Fruit fly (Drosophila melanogaster): Measurements from ENCODE around the gene Rrp6.

Gene Rrp6

dm6 chr3R:14901408-14902352, 15.6 kb upstream of the Rrp6 start, which contains the start of gene RpS5b:
Gene RpS5b, minus strand, starts transcription at chr3R:14901563.
- TF ChIP-seq Snoo (tag; optimal IDR thresholded peaks at IDR 0.05) (peak; percentile 7), EcR (GFP tag; optimal IDR thresholded peaks at IDR 0.05) (no peak)

DNA sequence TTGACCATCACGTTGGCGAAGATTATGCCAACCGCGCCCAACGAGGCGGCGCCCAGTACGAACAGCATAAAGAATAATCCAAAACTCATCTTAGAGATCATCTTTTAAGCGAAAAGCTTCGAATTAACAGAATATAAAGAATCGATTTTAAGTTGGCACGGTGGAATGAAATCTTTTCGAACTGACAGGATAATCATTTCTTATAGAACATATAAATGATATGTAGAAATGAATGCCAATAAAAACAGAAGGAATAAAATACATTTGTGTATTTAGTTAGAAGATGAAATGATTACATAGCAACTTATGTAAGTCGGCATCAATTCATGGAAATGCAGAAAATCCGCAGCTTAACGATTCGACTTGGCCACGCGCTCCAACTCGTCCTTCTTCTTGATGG, 14.1 kb upstream of the Rrp6 start, which contains the start of gene VhaPPA1-2:
TSS of gene VhaPPA1-2 (minus strand) at position 101 of the 400 bp plus-strand sequence.
- TF ChIP-seq CG4496 (GFP tag; IDR thresholded peaks at IDR 0.05) (no peak), CG8301 (tag; optimal IDR thresholded peaks at IDR 0.05) (no peak), CG12605 (GFP tag; IDR thresholded peaks at IDR 0.05) (no peak), Ets98B (GFP tag; IDR thresholded peaks at IDR 0.05) (no peak), CG17806 (tag; optimal IDR thresholded peaks at IDR 0.05) (no peak), CG15710 (tag; optimal IDR thresholded peaks at IDR 0.05) (no peak), EcR (GFP tag; optimal IDR thresholded peaks at IDR 0.05) (no peak), CG10348 (GFP tag; IDR thresholded peaks at IDR 0.05) (no peak), CG13204 (GFP tag; optimal IDR thresholded peaks at IDR 0.05) (no peak)

DNA sequence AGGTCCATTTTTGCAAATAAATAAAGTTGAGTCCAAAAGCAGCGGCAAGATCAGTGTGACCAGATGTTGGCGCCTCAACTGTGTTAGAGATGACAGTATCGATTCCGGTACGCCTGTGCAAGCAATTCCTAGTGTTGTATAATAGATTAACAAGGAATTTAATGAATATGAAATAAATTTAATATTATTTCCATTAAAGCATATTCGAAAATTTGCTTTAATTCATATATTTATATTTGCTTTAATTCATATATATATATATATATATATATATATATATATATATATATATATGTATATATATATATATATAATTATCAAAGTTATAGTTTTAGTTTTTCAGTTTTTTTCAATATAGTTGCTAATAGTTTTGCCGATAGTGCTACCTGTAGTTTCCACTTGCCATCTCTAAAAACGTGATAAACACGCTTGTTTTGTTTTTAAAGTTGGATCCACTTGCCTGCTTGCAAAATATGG, 12.3 kb upstream of the Rrp6 start, which contains the start of the genes Nup93-2 and CG3817:
TSS of gene Nup93-2 (minus strand) at position 93 of the 477 bp plus-strand sequence.
TSS of gene CG3817 (plus strand) at position 460 of the 477 bp plus-strand sequence.
- TF ChIP-seq CG34367 (tag; optimal IDR thresholded peaks at IDR 0.05): peak; percentile 8
- TF ChIP-seq CG17806 (tag; optimal IDR thresholded peaks at IDR 0.05): peak; percentile 32
- 0 out of 2 replicates have a peak, but pooled peaks have one; percentile 15 for TF ChIP-seq rn (GFP tag; IDR thresholded peaks at IDR 0.05)
- no peak for TF ChIP-seq gl (tag; optimal IDR thresholded peaks at IDR 0.05)
- no peak; the same call in 1 of the 2 replicates for TF ChIP-seq Ets98B (GFP tag; IDR thresholded peaks at IDR 0.05)
- TF ChIP-seq CG4496 (GFP tag; IDR thresholded peaks at IDR 0.05): 0 out of 3 replicates have a peak, but pooled peaks have one; percentile 47
- no peak for TF ChIP-seq CG10348 (GFP tag; IDR thresholded peaks at IDR 0.05)
- TF ChIP-seq CG8159 (tag; optimal IDR thresholded peaks at IDR 0.05): peak; percentile 38
- no peak for TF ChIP-seq CG12605 (GFP tag; IDR thresholded peaks at IDR 0.05)
- TF ChIP-seq EcR (GFP tag; optimal IDR thresholded peaks at IDR 0.05): no peak
- TF ChIP-seq CG13204 (GFP tag; optimal IDR thresholded peaks at IDR 0.05): no peak
- no peak for TF ChIP-seq Pif1A (GFP tag; optimal IDR thresholded peaks at IDR 0.05)
- peak; percentile 71 for TF ChIP-seq Snoo (tag; optimal IDR thresholded peaks at IDR 0.05)
- no peak for TF ChIP-seq Pif1B (GFP tag; optimal IDR thresholded peaks at IDR 0.05)
- TF ChIP-seq D1 (tag; optimal IDR thresholded peaks at IDR 0.05): no peak
- TF ChIP-seq fd96Ca (GFP tag; IDR thresholded peaks at IDR 0.05): peak; percentile 50; the same call in 1 of the 3 replicates
- peak; percentile 74 for TF ChIP-seq CG9948 (tag; optimal IDR thresholded peaks at IDR 0.05)
- TF ChIP-seq CG32121 (GFP tag; IDR thresholded peaks at IDR 0.05): 0 out of 2 replicates have a peak, but pooled peaks have one; percentile 22
- no peak for TF ChIP-seq CG8301 (tag; optimal IDR thresholded peaks at IDR 0.05)
- TF ChIP-seq CG15710 (tag; optimal IDR thresholded peaks at IDR 0.05): peak; percentile 20
- no peak for TF ChIP-seq CG14655 (GFP tag; optimal IDR thresholded peaks at IDR 0.05)

DNA sequence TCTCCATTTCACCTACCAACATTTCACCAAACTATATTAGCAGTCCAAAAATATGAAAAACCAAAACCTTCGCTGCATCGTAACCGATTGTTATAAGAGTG, 8.6 kb upstream of the Rrp6 start, which contains the start of gene CG14860:
TSS of gene CG14860 (plus strand) at position 2 of the 101 bp plus-strand sequence.
- no peak for TF ChIP-seq CG8159 (tag; optimal IDR thresholded peaks at IDR 0.05)
- no peak for TF ChIP-seq CG13204 (GFP tag; optimal IDR thresholded peaks at IDR 0.05)
- TF ChIP-seq CG34367 (tag; optimal IDR thresholded peaks at IDR 0.05): no peak
- TF ChIP-seq fd96Ca (GFP tag; IDR thresholded peaks at IDR 0.05): no peak
- TF ChIP-seq Pif1B (GFP tag; optimal IDR thresholded peaks at IDR 0.05): no peak
- no peak for TF ChIP-seq rn (GFP tag; IDR thresholded peaks at IDR 0.05)
- TF ChIP-seq Snoo (tag; optimal IDR thresholded peaks at IDR 0.05): no peak
- TF ChIP-seq EcR (GFP tag; optimal IDR thresholded peaks at IDR 0.05): no peak
- TF ChIP-seq CG10348 (GFP tag; IDR thresholded peaks at IDR 0.05): no peak
- no peak for TF ChIP-seq CG32121 (GFP tag; IDR thresholded peaks at IDR 0.05)
- no peak for TF ChIP-seq CG14655 (GFP tag; optimal IDR thresholded peaks at IDR 0.05)
- no peak for TF ChIP-seq CG9948 (tag; optimal IDR thresholded peaks at IDR 0.05)
- TF ChIP-seq Pif1A (GFP tag; optimal IDR thresholded peaks at IDR 0.05): no peak
- no peak for TF ChIP-seq D1 (tag; optimal IDR thresholded peaks at IDR 0.05)
- no peak for TF ChIP-seq CG8301 (tag; optimal IDR thresholded peaks at IDR 0.05)
- no peak for TF ChIP-seq CG17806 (tag; optimal IDR thresholded peaks at IDR 0.05)
- TF ChIP-seq CG12605 (GFP tag; IDR thresholded peaks at IDR 0.05): no peak

- peak; percentile 40 for TF ChIP-seq CG9948 (tag; optimal IDR thresholded peaks at IDR 0.05)
- TF ChIP-seq Ets98B (GFP tag; IDR thresholded peaks at IDR 0.05): peak; percentile 54
- peak; percentile 36 for TF ChIP-seq CG17806 (tag; optimal IDR thresholded peaks at IDR 0.05)
- peak; percentile 59 for TF ChIP-seq rn (GFP tag; IDR thresholded peaks at IDR 0.05)
- no peak for TF ChIP-seq CG13204 (GFP tag; optimal IDR thresholded peaks at IDR 0.05)
- TF ChIP-seq fd96Ca (GFP tag; IDR thresholded peaks at IDR 0.05): no peak
- TF ChIP-seq CG32121 (GFP tag; IDR thresholded peaks at IDR 0.05): peak; percentile 75
- peak; percentile 48 for TF ChIP-seq CG8159 (tag; optimal IDR thresholded peaks at IDR 0.05)
- peak; percentile 76 for TF ChIP-seq CG4496 (GFP tag; IDR thresholded peaks at IDR 0.05)
- TF ChIP-seq CG15710 (tag; optimal IDR thresholded peaks at IDR 0.05): peak; percentile 44
- no peak for TF ChIP-seq D1 (tag; optimal IDR thresholded peaks at IDR 0.05)
- peak; percentile 49 for TF ChIP-seq CG8301 (tag; optimal IDR thresholded peaks at IDR 0.05)
- TF ChIP-seq CG12605 (GFP tag; IDR thresholded peaks at IDR 0.05): peak; percentile 72
These were observed 8.0 kb upstream of the Rrp6 start, which contains the start of gene Dph2 for dm6 chr3R:14893791-14894782. Gene Dph2, minus strand, starts transcription at chr3R:14893954.

Data from whole organism, pupa.